Worm (Caenorhabditis elegans) whole organism, L4/young adult: Measurements from ENCODE around the gene marb-1.

ENCODE experiments used
- W03F9.2 ChIP-seq: fragments of 150-350 bp; optimal IDR thresholded peaks from 2 replicates; lab custom pipeline; 2014; ENCODE audit warnings: missing biosample characterization, missing genetic modification characterization
- him-1 ChIP-seq: sonication (generic microtip); optimal IDR thresholded peaks from 2 replicates; lab custom pipeline; 2016; ENCODE audit warnings: missing genotype, missing genetic modification reagents, missing genetic modification characterization, missing compliant biosample characterization

DNA sequence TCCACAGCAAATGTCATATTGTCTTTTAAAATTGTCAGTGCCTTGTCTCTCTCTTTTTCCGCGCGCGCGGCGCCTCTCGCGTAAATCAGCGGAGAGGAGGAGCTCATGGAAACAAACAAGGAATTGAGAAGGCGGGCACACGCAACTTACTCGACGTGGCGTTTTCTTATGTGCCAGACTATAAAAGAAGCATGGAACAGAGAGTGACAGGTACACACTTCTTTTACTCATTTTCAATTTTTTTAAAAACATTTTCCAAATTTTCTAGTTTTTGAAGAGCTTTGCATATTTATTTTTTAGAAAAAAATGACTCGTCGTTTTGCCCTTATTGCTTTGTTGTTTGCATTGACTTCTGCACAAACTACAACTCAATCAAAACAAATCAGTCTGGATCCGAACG lies 40.9 kb downstream of the marb-1 start, which contains the start of gene F20B10.3:
- TF ChIP-seq W03F9.2 (tag; lab: Kevin White, UChicago) = no peak
- TF ChIP-seq him-1 (tag; lab: Kevin White, UChicago) = no peak
